Fruit fly (Drosophila melanogaster) whole organism, embryonic: Measurements from ENCODE around the gene CG13024.

Source experiments
- BtbVII ChIP-seq: fragments of 200-800 bp; sonication (Bioruptor generic); optimal IDR thresholded peaks from 3 replicates; lab custom pipeline; 2017; ENCODE audit warnings: missing biosample characterization, mild to moderate bottlenecking, missing genetic modification characterization
- CG12236 ChIP-seq: fragments of 200-800 bp; sonication (Bioruptor generic); optimal IDR thresholded peaks from 2 replicates; lab custom pipeline; 2016; ENCODE audit warnings: missing biosample characterization, missing genetic modification characterization
- CG12659 ChIP-seq: fragments of 200-800 bp; sonication (Bioruptor generic); optimal IDR thresholded peaks from 3 replicates; lab custom pipeline; 2017; ENCODE audit warnings: mild to moderate bottlenecking, missing biosample characterization, missing genetic modification reagents, missing genetic modification characterization
- CG13123 ChIP-seq: fragments of 200-800 bp; sonication (Bioruptor generic); optimal IDR thresholded peaks from 2 replicates; lab custom pipeline; 2016; ENCODE audit warnings: missing biosample characterization, missing genetic modification characterization
- CG15011 ChIP-seq: fragments of 200-800 bp; sonication (Bioruptor generic); optimal IDR thresholded peaks from 3 replicates; lab custom pipeline; 2018; ENCODE audit warnings: missing biosample characterization, mild to moderate bottlenecking, missing genetic modification characterization
- CG16815 ChIP-seq: fragments of 200-800 bp; sonication (Bioruptor generic); optimal IDR thresholded peaks from 3 replicates; lab custom pipeline; 2017; ENCODE audit warnings: missing biosample characterization, mild to moderate bottlenecking, missing genetic modification characterization
- CG17359 ChIP-seq: fragments of 200-800 bp; sonication (Bioruptor generic); optimal IDR thresholded peaks from 3 replicates; lab custom pipeline; 2018; ENCODE audit warnings: missing biosample characterization, mild to moderate bottlenecking, missing genetic modification characterization, moderate library complexity
- CG17802 ChIP-seq: fragments of 200-800 bp; sonication (Bioruptor generic); optimal IDR thresholded peaks from 2 replicates; lab custom pipeline; 2018; ENCODE audit warnings: missing biosample characterization, mild to moderate bottlenecking, missing genetic modification characterization, moderate library complexity
- CG1792 ChIP-seq: fragments of 200-800 bp; sonication (Bioruptor generic); optimal IDR thresholded peaks from 2 replicates; lab custom pipeline; 2016; ENCODE audit warnings: missing biosample characterization, missing genetic modification characterization
- CG18262 ChIP-seq: fragments of 200-800 bp; optimal IDR thresholded peaks from 3 replicates; lab custom pipeline; 2019; ENCODE audit warnings: missing biosample characterization, mild to moderate bottlenecking, missing genetic modification characterization, moderate library complexity
- CG18599 ChIP-seq: fragments of 200-800 bp; sonication (Bioruptor generic); optimal IDR thresholded peaks from 3 replicates; lab custom pipeline; 2017; ENCODE audit warnings: missing biosample characterization, missing genetic modification characterization, mild to moderate bottlenecking, moderate library complexity, missing genetic modification reagents
- CG2199 ChIP-seq: fragments of 200-800 bp; sonication (Bioruptor generic); IDR thresholded peaks from 3 replicates; pipeline ENCODE4 v1.3.6; 2022; ENCODE audit warnings: missing biosample characterization, missing genetic modification characterization
- CG3163 ChIP-seq: fragments of 200-800 bp; sonication (Bioruptor generic); optimal IDR thresholded peaks from 3 replicates; lab custom pipeline; 2016; ENCODE audit warnings: missing biosample characterization, missing genetic modification characterization
- CG34376 ChIP-seq: fragments of 200-800 bp; sonication (Bioruptor generic); optimal IDR thresholded peaks from 2 replicates; lab custom pipeline; 2018; ENCODE audit warnings: missing biosample characterization, mild to moderate bottlenecking, missing genetic modification characterization
- CG4424 ChIP-seq: fragments of 200-800 bp; sonication (Bioruptor generic); optimal IDR thresholded peaks from 3 replicates; lab custom pipeline; 2016; ENCODE audit warnings: missing biosample characterization, missing genetic modification characterization
- CG6765 ChIP-seq: fragments of 200-800 bp; sonication (Bioruptor generic); optimal IDR thresholded peaks from 3 replicates; lab custom pipeline; 2017; ENCODE audit warnings: missing biosample characterization, mild to moderate bottlenecking, missing genetic modification characterization
- CG8478 ChIP-seq: fragments of >200 bp; optimal IDR thresholded peaks from 2 replicates; lab custom pipeline; 2018
- CG9797 ChIP-seq: fragments of 200-800 bp; sonication (Bioruptor generic); optimal IDR thresholded peaks from 3 replicates; lab custom pipeline; 2018; ENCODE audit warnings: missing biosample characterization, mild to moderate bottlenecking, missing genetic modification characterization
- CrebB ChIP-seq: fragments of 200-800 bp; sonication (Bioruptor generic); optimal IDR thresholded peaks from 3 replicates; lab custom pipeline; 2018; ENCODE audit warnings: missing biosample characterization, mild to moderate bottlenecking, missing genetic modification characterization
- Dref ChIP-seq: fragments of 200-800 bp; sonication (Bioruptor generic); IDR thresholded peaks from 2 replicates; pipeline ENCODE4 v1.3.6; 2022; ENCODE audit warnings: missing biosample characterization, missing genetic modification characterization
- Eip74EF ChIP-seq, 2 experiments: fragments of 200-800 bp in 1 of 2; fragments of >200 bp in 1 of 2; sonication (Bioruptor generic) in 1 of 2; optimal IDR thresholded peaks; 2 replicates each; lab custom pipeline; 2017 to 2019; ENCODE audit warnings: missing biosample characterization in 2 of 2, missing genetic modification characterization in 2 of 2, mild to moderate bottlenecking in 1 of 2, moderate library complexity in 1 of 2
- GATAe ChIP-seq: fragments of 200-800 bp; sonication (Bioruptor generic); conservative IDR thresholded peaks from 2 replicates; pipeline ENCODE4 v1.3.6; 2022; ENCODE audit warnings: missing biosample characterization, missing genetic modification characterization
- HHEX ChIP-seq: fragments of 200-800 bp; sonication (Bioruptor generic); optimal IDR thresholded peaks from 3 replicates; lab custom pipeline; 2017; ENCODE audit warnings: missing biosample characterization, mild to moderate bottlenecking, missing genetic modification characterization, missing genetic modification reagents
- Hey ChIP-seq: fragments of 200-800 bp; sonication (Bioruptor generic); optimal IDR thresholded peaks from 3 replicates; lab custom pipeline; 2018; ENCODE audit warnings: missing biosample characterization, mild to moderate bottlenecking, missing genetic modification characterization
- Lim3 ChIP-seq: fragments of 200-800 bp; sonication (Bioruptor generic); IDR thresholded peaks from 2 replicates; pipeline ENCODE4 v1.3.6; 2022; ENCODE audit warnings: missing biosample characterization, missing genetic modification characterization
- MESR4 ChIP-seq: fragments of 200-800 bp; sonication (Bioruptor generic); optimal IDR thresholded peaks from 2 replicates; lab custom pipeline; 2018; ENCODE audit warnings: missing biosample characterization, mild to moderate bottlenecking, missing genetic modification characterization, moderate library complexity
- Med ChIP-seq: fragments of 200-800 bp; sonication (Bioruptor generic); peaks from one replicate; lab custom pipeline; 2016; ENCODE audit warnings: missing biosample characterization, missing genetic modification characterization, mild to moderate bottlenecking, inconsistent platforms, moderate library complexity
- Meics ChIP-seq: fragments of 200-800 bp; sonication (Bioruptor generic); optimal IDR thresholded peaks from 2 replicates; lab custom pipeline; 2017; ENCODE audit warnings: missing biosample characterization, mild to moderate bottlenecking, missing genetic modification characterization
- Nf-YA ChIP-seq: fragments of 200-800 bp; sonication (Bioruptor generic); IDR thresholded peaks from 2 replicates; pipeline ENCODE4 v1.3.6; 2022; ENCODE audit warnings: missing biosample characterization, missing genetic modification characterization
- Pdp1 ChIP-seq, 2 experiments: fragments of 200-800 bp; sonication (Bioruptor generic); optimal IDR thresholded peaks; 3 replicates each; lab custom pipeline; 2016; ENCODE audit warnings: missing biosample characterization in 2 of 2, missing genetic modification characterization in 2 of 2, mild to moderate bottlenecking in 1 of 2, moderate library complexity in 1 of 2
- Six4 ChIP-seq: fragments of 200-800 bp; sonication (Bioruptor generic); optimal IDR thresholded peaks from 2 replicates; lab custom pipeline; 2016; ENCODE audit warnings: missing biosample characterization, missing genetic modification characterization
- Stat92E ChIP-seq, 3 experiments: fragments of >200 bp in 2 of 3; fragments of 200-800 bp in 1 of 3; sonication (Bioruptor generic) in 1 of 3; optimal IDR thresholded peaks; 2 replicates each; lab custom pipeline; 2017 to 2019; ENCODE audit warnings: missing biosample characterization in 3 of 3, missing genetic modification characterization in 3 of 3, mild to moderate bottlenecking in 1 of 3, moderate library complexity in 1 of 3
- Trl ChIP-seq, 3 experiments: fragments of >200 bp in 2 of 3; fragments of 200-800 bp in 1 of 3; sonication (Bioruptor generic) in 1 of 3; optimal IDR thresholded peaks; 2 replicates in 1 of 3; 3 replicates in 2 of 3; lab custom pipeline; 2016 to 2017; ENCODE audit warnings: missing biosample characterization in 1 of 3, missing genetic modification characterization in 1 of 3
- az2 ChIP-seq: fragments of 200-800 bp; sonication (Bioruptor generic); optimal IDR thresholded peaks from 3 replicates; lab custom pipeline; 2016; ENCODE audit warnings: missing biosample characterization, missing genetic modification characterization
- caup ChIP-seq: fragments of 200-800 bp; sonication (Bioruptor generic); optimal IDR thresholded peaks from 3 replicates; lab custom pipeline; 2017; ENCODE audit warnings: missing biosample characterization, mild to moderate bottlenecking, missing genetic modification characterization, moderate library complexity; ENCODE audit not compliant: severe bottlenecking
- chinmo ChIP-seq: fragments of 200-800 bp; sonication (Bioruptor generic); IDR thresholded peaks from 4 replicates; pipeline ENCODE4 v1.3.6; 2022; ENCODE audit warnings: missing biosample characterization, missing genetic modification characterization; ENCODE audit not compliant: partially characterized antibody
- exex ChIP-seq: fragments of 200-800 bp; sonication (Bioruptor generic); optimal IDR thresholded peaks from 4 replicates; lab custom pipeline; 2018; ENCODE audit warnings: missing biosample characterization, mild to moderate bottlenecking, missing genetic modification characterization, moderate library complexity
- grau ChIP-seq: fragments of 200-800 bp; optimal IDR thresholded peaks from 3 replicates; lab custom pipeline; 2019; ENCODE audit warnings: missing biosample characterization, mild to moderate bottlenecking, missing genetic modification characterization, moderate library complexity
- hth ChIP-seq: fragments of >200 bp; optimal IDR thresholded peaks from 2 replicates; lab custom pipeline; 2017; ENCODE audit warnings: inconsistent platforms
- mirr ChIP-seq: fragments of 200-800 bp; sonication (Bioruptor generic); optimal IDR thresholded peaks from 3 replicates; lab custom pipeline; 2018; ENCODE audit warnings: missing biosample characterization, mild to moderate bottlenecking, missing genetic modification characterization
- peb ChIP-seq: fragments of 200-800 bp; sonication (Bioruptor generic); IDR thresholded peaks from 2 replicates; pipeline ENCODE4 v1.3.6; 2022; ENCODE audit warnings: missing biosample characterization, missing genetic modification characterization
- sd ChIP-seq: fragments of 200-800 bp; sonication (Bioruptor generic); optimal IDR thresholded peaks from 3 replicates; lab custom pipeline; 2018; ENCODE audit warnings: missing biosample characterization, mild to moderate bottlenecking, missing genetic modification characterization, moderate library complexity
- sens ChIP-seq: fragments of 200-800 bp; sonication (Bioruptor generic); peaks from one replicate; lab custom pipeline; 2016; ENCODE audit warnings: missing biosample characterization, missing genetic modification characterization
- sima ChIP-seq: fragments of 200-800 bp; sonication (Bioruptor generic); optimal IDR thresholded peaks from 2 replicates; lab custom pipeline; 2016; ENCODE audit warnings: missing biosample characterization, missing genetic modification characterization
- sisA ChIP-seq: fragments of 200-800 bp; sonication (Bioruptor generic); IDR thresholded peaks from 2 replicates; pipeline ENCODE4 v1.3.6; 2022; ENCODE audit warnings: missing biosample characterization, missing genetic modification characterization
- so ChIP-seq: fragments of 200-800 bp; sonication (Bioruptor generic); IDR thresholded peaks from 3 replicates; pipeline ENCODE4 v1.3.6; 2022; ENCODE audit warnings: missing biosample characterization, missing genetic modification characterization
- sug ChIP-seq: fragments of 200-800 bp; optimal IDR thresholded peaks from 2 replicates; lab custom pipeline; 2019; ENCODE audit warnings: missing biosample characterization, mild to moderate bottlenecking, missing genetic modification characterization, moderate library complexity
- zen ChIP-seq: fragments of 200-800 bp; sonication (Bioruptor generic); optimal IDR thresholded peaks from 3 replicates; lab custom pipeline; 2018; ENCODE audit warnings: missing biosample characterization, mild to moderate bottlenecking, missing genetic modification characterization, moderate library complexity

The CG13024 gene

dm6 chr3L:16867190-16867589 lies 38.3 kb upstream of the CG13024 start:
- TF ChIP-seq GATAe (peak; percentile 35), sisA (GFP tag; lab: Robert Waterston, UW) (no peak), Pdp1 (GFP tag; optimal IDR thresholded peaks at IDR 0.05; lab: Kevin White, UChicago) (peak in 1 of 2 experiments; percentile 61), hth (no peak), CG6765 (no peak), CG18599 (peak; percentile 16), sd (peak; percentile 40), Eip74EF (GFP tag; optimal IDR thresholded peaks at IDR 0.05; lab: Kevin White, UChicago) (peak in 1 of 2 experiments; percentile 48), BtbVII (GFP tag; lab: Kevin White, UChicago) (peak; percentile 29), CG9797 (no peak), CG2199 (0 out of 3 replicates have a peak, but pooled peaks have one; percentile 14), chinmo (GFP tag; lab: Robert Waterston, UW) (0 out of 4 replicates have a peak, but pooled peaks have one; percentile 23), CG34376 (peak; percentile 25), Dref (GFP tag; lab: Robert Waterston, UW) (no peak), mirr (GFP tag; lab: Kevin White, UChicago) (peak; percentile 41), caup (GFP tag; lab: Kevin White, UChicago) (no peak), CG15011 (no peak), sug (peak; percentile 39), Meics (GFP tag; lab: Kevin White, UChicago) (peak; percentile 13), exex (peak; percentile 81), Med (GFP tag; lab: Kevin White, UChicago) (peak; percentile 62), MESR4 (GFP tag; lab: Kevin White, UChicago) (no peak)

- TF ChIP-seq sd (peak; percentile 96), sens (GFP tag; lab: Kevin White, UChicago) (peak; percentile 22), CG8478 (lab: Kevin White, UChicago) (no peak)
These were observed 36.9 kb upstream of the CG13024 start for dm6 chr3L:16865832-16866163.

- TF ChIP-seq zen (tag; lab: Kevin White, UChicago): peak; percentile 5
- no peak for TF ChIP-seq Hey (tag; lab: Kevin White, UChicago)
- TF ChIP-seq CG4424 (GFP tag; lab: Kevin White, UChicago): peak; percentile 2
- TF ChIP-seq CG13123 (GFP tag; lab: Kevin White, UChicago): no peak
- no peak for TF ChIP-seq CG16815 (GFP tag; lab: Kevin White, UChicago)
- peak; percentile 14 for TF ChIP-seq grau
- peak; percentile 3 for TF ChIP-seq CG18262 (tag; lab: Kevin White, UChicago)
- TF ChIP-seq CG3163: no peak
- TF ChIP-seq az2 (GFP tag; lab: Kevin White, UChicago): no peak
- no peak for TF ChIP-seq Stat92E (GFP tag; optimal IDR thresholded peaks at IDR 0.05; lab: Kevin White, UChicago)
- no peak for TF ChIP-seq CG17802
- no peak for TF ChIP-seq sima
- TF ChIP-seq so (GFP tag; lab: Robert Waterston, UW): no peak
- TF ChIP-seq CG17359 (tag; lab: Kevin White, UChicago): no peak
- TF ChIP-seq Lim3: no peak
- no peak for TF ChIP-seq Trl (optimal IDR thresholded peaks at IDR 0.05; lab: Kevin White, UChicago)
- TF ChIP-seq Trl (GFP tag; optimal IDR thresholded peaks at IDR 0.05; lab: Kevin White, UChicago): no peak
- no peak for TF ChIP-seq CG1792 (GFP tag; lab: Kevin White, UChicago)
- no peak for TF ChIP-seq HHEX (GFP tag; lab: Kevin White, UChicago)
- TF ChIP-seq Six4 (GFP tag; lab: Kevin White, UChicago): no peak
- TF ChIP-seq CG12659 (GFP tag; lab: Kevin White, UChicago): peak; percentile 59
- TF ChIP-seq CG12236: no peak
- TF ChIP-seq Nf-YA: no peak
- no peak for TF ChIP-seq peb (GFP tag; lab: Robert Waterston, UW)
- no peak for TF ChIP-seq CrebB (tag; lab: Kevin White, UChicago)
These were observed 36.4 kb upstream of the CG13024 start, which contains the start of gene Lmpt for dm6 chr3L:16865123-16865831. Gene Lmpt (plus strand): TSS chr3L:16865295.
